Fruit fly (Drosophila melanogaster): ENCODE results near the gene eyg.

dm6 chr3L:12478229-12478628, 10.4 kb upstream of the eyg start:
- TF ChIP-seq CG8478 (optimal IDR thresholded peaks at IDR 0.05): no peak
- no peak for TF ChIP-seq pan (optimal IDR thresholded peaks at IDR 0.05)
- TF ChIP-seq EcR (GFP tag; optimal IDR thresholded peaks at IDR 0.05): no peak
- TF ChIP-seq Dll (optimal IDR thresholded peaks at IDR 0.05): no peak
- TF ChIP-seq usp (GFP tag; optimal IDR thresholded peaks at IDR 0.05): no peak
- TF ChIP-seq psq (optimal IDR thresholded peaks at IDR 0.05): no peak
